Worm (Caenorhabditis elegans): ENCODE measurements around the gene C18D11.9.
"Not testable (repeated sequence)": the region's sequence is repeated elsewhere in the genome, so short reads cannot be mapped to it uniquely, and the experiment has no call there.

C18D11.9 gene

ce11 chrIII:11787376-11787775 is 21.5 kb upstream of the C18D11.9 start, which contains the start of gene C24H11.1:
TSS of gene C24H11.1 (plus strand) at chrIII:11787676.
- not testable (repeated sequence) for TF ChIP-seq ceh-18, Y22D7AL.16, ceh-30 (tag; optimal IDR thresholded peaks at IDR 0.05)

ce11 chrIII:11789480-11789879 is 19.4 kb upstream of the C18D11.9 start:
- TF ChIP-seq ceh-48 (tag; optimal IDR thresholded peaks at IDR 0.05) (no peak), sox-4 (tag; optimal IDR thresholded peaks at IDR 0.05) (no peak), F13H6.1 (tag; optimal IDR thresholded peaks at IDR 0.05) (no peak), C38D4.7 (GFP tag; optimal IDR thresholded peaks at IDR 0.05) (no peak), ceh-6 (GFP tag; optimal IDR thresholded peaks at IDR 0.05) (no peak), unc-55 (GFP tag; optimal IDR thresholded peaks at IDR 0.05) (no peak), zip-5 (tag; optimal IDR thresholded peaks at IDR 0.05) (no peak), dve-1 (tag; optimal IDR thresholded peaks at IDR 0.05) (no peak), odd-2 (tag; optimal IDR thresholded peaks at IDR 0.05) (no peak), dmd-4 (tag; optimal IDR thresholded peaks at IDR 0.05; ENCODE audit: borderline replicate concordance) (no peak), syd-9 (tag; optimal IDR thresholded peaks at IDR 0.05) (no peak), K09A11.1 (tag; optimal IDR thresholded peaks at IDR 0.05; ENCODE audit: insufficient read depth) (no peak), madf-2 (tag; optimal IDR thresholded peaks at IDR 0.05) (no peak)

ce11 chrIII:11792295-11793256 is 16.3 kb upstream of the C18D11.9 start, which contains the start of gene C24H11.2:
TSS of gene C24H11.2 (minus strand) at chrIII:11792345.
- TF ChIP-seq C38D4.7 (GFP tag; optimal IDR thresholded peaks at IDR 0.05): peak; percentile 43
- TF ChIP-seq ceh-34 (tag; optimal IDR thresholded peaks at IDR 0.05): peak; percentile 33
- TF ChIP-seq ets-4 (tag; optimal IDR thresholded peaks at IDR 0.05): peak; percentile 3
- peak; percentile 22 for TF ChIP-seq npax-4 (tag; optimal IDR thresholded peaks at IDR 0.05)
- TF ChIP-seq pqm-1 (tag; optimal IDR thresholded peaks at IDR 0.05): peak; percentile 29
- TF ChIP-seq hlh-13 (GFP tag; optimal IDR thresholded peaks at IDR 0.05): peak; percentile 12
- TF ChIP-seq dve-1 (tag; optimal IDR thresholded peaks at IDR 0.05): peak; percentile 25
- peak; percentile 46 for TF ChIP-seq gmeb-2 (tag; optimal IDR thresholded peaks at IDR 0.05)
- peak; percentile 34 for TF ChIP-seq hlh-6 (tag; optimal IDR thresholded peaks at IDR 0.05)
- peak; percentile 52 for TF ChIP-seq madf-2 (tag; optimal IDR thresholded peaks at IDR 0.05)
- peak; percentile 20 for TF ChIP-seq lin-11 (tag; optimal IDR thresholded peaks at IDR 0.05)
- peak; percentile 35 for TF ChIP-seq ceh-18 (tag; optimal IDR thresholded peaks at IDR 0.05)
- TF ChIP-seq ceh-45 (GFP tag; IDR thresholded peaks at IDR 0.05): 0 out of 2 replicates have a peak, but pooled peaks have one; percentile 10
- peak; percentile 39 for TF ChIP-seq fax-1 (tag; optimal IDR thresholded peaks at IDR 0.05)
- TF ChIP-seq K02D7.2 (tag; optimal IDR thresholded peaks at IDR 0.05): peak; percentile 73
- peak; percentile 38 for TF ChIP-seq ceh-48 (tag; optimal IDR thresholded peaks at IDR 0.05)
- TF ChIP-seq pha-2 (tag; optimal IDR thresholded peaks at IDR 0.05): peak; percentile 44
- peak; percentile 6 for TF ChIP-seq nfya-1 (tag; optimal IDR thresholded peaks at IDR 0.05)
- TF ChIP-seq nhr-232 (tag; optimal IDR thresholded peaks at IDR 0.05): peak; percentile 16
- TF ChIP-seq ceh-19 (GFP tag; optimal IDR thresholded peaks at IDR 0.05): peak; percentile 63
- TF ChIP-seq unc-86 (tag; optimal IDR thresholded peaks at IDR 0.05): peak; percentile 10
- TF ChIP-seq hlh-15 (tag; optimal IDR thresholded peaks at IDR 0.05): peak; percentile 30
- peak; percentile 40 for TF ChIP-seq ceh-6 (GFP tag; optimal IDR thresholded peaks at IDR 0.05)
- not testable (repeated sequence) for TF ChIP-seq unc-3 (GFP tag; conservative IDR thresholded peaks at IDR 0.05)
- TF ChIP-seq unc-3 (tag; optimal IDR thresholded peaks at IDR 0.05): peak; percentile 11
- peak; percentile 70 for TF ChIP-seq ceh-14 (tag; optimal IDR thresholded peaks at IDR 0.05)
- TF ChIP-seq pat-9 (tag; optimal IDR thresholded peaks at IDR 0.05): peak; percentile 61
- peak; percentile 4 for TF ChIP-seq ref-2 (tag; optimal IDR thresholded peaks at IDR 0.05)
- peak; percentile 23 for TF ChIP-seq T23F11.4 (GFP tag; optimal IDR thresholded peaks at IDR 0.05)
- peak; percentile 42 for TF ChIP-seq ztf-16 (tag; optimal IDR thresholded peaks at IDR 0.05)
- peak; percentile 12 for TF ChIP-seq ttx-3 (tag; optimal IDR thresholded peaks at IDR 0.05)
- TF ChIP-seq sox-4 (tag; optimal IDR thresholded peaks at IDR 0.05): peak; percentile 69
- peak; percentile 33 for TF ChIP-seq dmd-4 (tag; optimal IDR thresholded peaks at IDR 0.05; ENCODE audit: borderline replicate concordance)
- TF ChIP-seq che-1 (tag; optimal IDR thresholded peaks at IDR 0.05): peak; percentile 48
- peak; percentile 5 for TF ChIP-seq hlh-8 (tag; optimal IDR thresholded peaks at IDR 0.05)

Measured in whole organism, late embryonic.